Fruit fly (Drosophila melanogaster): ENCODE results near the gene PIG-P.

- no peak for TF ChIP-seq CG7368 (GFP tag; optimal IDR thresholded peaks at IDR 0.05)
- peak; percentile 77 for TF ChIP-seq Hr39 (GFP tag; optimal IDR thresholded peaks at IDR 0.05)
- peak; percentile 67 for TF ChIP-seq CG3032 (tag; optimal IDR thresholded peaks at IDR 0.05)
- TF ChIP-seq Sox14 (GFP tag; optimal IDR thresholded peaks at IDR 0.05) = peak; percentile 60
- peak; percentile 74 for TF ChIP-seq vri (GFP tag; optimal IDR thresholded peaks at IDR 0.05)
- TF ChIP-seq CG6163 (GFP tag; IDR thresholded peaks at IDR 0.05) = peak; percentile 82
- peak; percentile 57 for TF ChIP-seq CG8119 (GFP tag; IDR thresholded peaks at IDR 0.05)
- peak; percentile 80 for TF ChIP-seq Met (GFP tag; optimal IDR thresholded peaks at IDR 0.05)
- TF ChIP-seq CG6792 (GFP tag; optimal IDR thresholded peaks at IDR 0.05) = peak; percentile 66
- TF ChIP-seq eg (GFP tag; IDR thresholded peaks at IDR 0.05) = peak; percentile 66
- TF ChIP-seq CG9139 (GFP tag; optimal IDR thresholded peaks at IDR 0.05) = no peak
- TF ChIP-seq OdsH (GFP tag; optimal IDR thresholded peaks at IDR 0.05) = peak; percentile 79
- TF ChIP-seq CG6854 (GFP tag; optimal IDR thresholded peaks at IDR 0.05) = peak; percentile 57
Observed at dm6 chr3R:26041417-26042101, 16.5 kb downstream of the PIG-P start, which contains the start of gene gro.
